Worm (Caenorhabditis elegans): ENCODE data around the gene srw-138.

ce11 chrV:2913948-2914347 is 48.9 kb downstream of the srw-138 start, which contains the start of gene srh-146:
- TF ChIP-seq F52B5.7 (tag; optimal IDR thresholded peaks at IDR 0.05) (no peak), dpl-1 (GFP tag; optimal IDR thresholded peaks at IDR 0.05) (no peak), D2030.7 (GFP tag; IDR thresholded peaks at IDR 0.05) (no peak), hsf-1 (GFP tag; IDR thresholded peaks at IDR 0.05) (no peak)

Data from whole organism, young adult.